Worm (Caenorhabditis elegans) whole organism, late embryonic: ENCODE results near the gene sir-2.1.

Experiments
- C08G9.2 ChIP-seq: sonication (generic microtip); optimal IDR thresholded peaks from 2 replicates; lab custom pipeline; 2016; ENCODE audit warnings: mild to moderate bottlenecking, missing genetic modification characterization, moderate library complexity, missing compliant biosample characterization
- F13H6.1 ChIP-seq: sonication (generic microtip); optimal IDR thresholded peaks from 2 replicates; lab custom pipeline; 2016; ENCODE audit warnings: missing genetic modification characterization, missing compliant biosample characterization
- K09A11.1 ChIP-seq: sonication (generic microtip); optimal IDR thresholded peaks from 2 replicates; lab custom pipeline; 2017; ENCODE audit warnings: antibody characterized with exemption, mild to moderate bottlenecking, missing genetic modification characterization, missing compliant biosample characterization; ENCODE audit not compliant: insufficient read depth
- ahr-1 ChIP-seq: sonication (generic microtip); optimal IDR thresholded peaks from 2 replicates; lab custom pipeline; 2016; ENCODE audit warnings: missing genetic modification characterization, missing compliant biosample characterization
- ama-1 ChIP-seq: fragments of 150-350 bp; optimal IDR thresholded peaks from 2 replicates; lab custom pipeline; 2014
- ceh-18 ChIP-seq: sonication (generic microtip); optimal IDR thresholded peaks from 2 replicates; lab custom pipeline; 2016; ENCODE audit warnings: missing genetic modification characterization, missing compliant biosample characterization
- ceh-19 ChIP-seq: fragments of 200-800 bp; sonication (Bioruptor generic); optimal IDR thresholded peaks from 2 replicates; lab custom pipeline; 2018; ENCODE audit warnings: mild to moderate bottlenecking, missing genetic modification characterization, missing compliant biosample characterization
- ceh-2 ChIP-seq: sonication (generic microtip); optimal IDR thresholded peaks from 2 replicates; lab custom pipeline; 2016; ENCODE audit warnings: missing genotype, missing genetic modification characterization, missing compliant biosample characterization
- ceh-24 ChIP-seq: sonication (generic microtip); optimal IDR thresholded peaks from 2 replicates; lab custom pipeline; 2016; ENCODE audit warnings: mild to moderate bottlenecking, missing genetic modification characterization, missing compliant biosample characterization
- ceh-30 ChIP-seq: fragments of 150-350 bp; optimal IDR thresholded peaks from 2 replicates; lab custom pipeline; 2014; ENCODE audit warnings: missing biosample characterization, missing genetic modification characterization
- ceh-31 ChIP-seq: sonication (generic microtip); optimal IDR thresholded peaks from 2 replicates; lab custom pipeline; 2016; ENCODE audit warnings: missing genetic modification characterization, missing compliant biosample characterization
- ceh-34 ChIP-seq: sonication (generic microtip); optimal IDR thresholded peaks from 2 replicates; lab custom pipeline; 2016; ENCODE audit warnings: mild to moderate bottlenecking, missing genetic modification characterization, missing compliant biosample characterization
- ceh-45 ChIP-seq: fragments of 200-800 bp; sonication (Bioruptor generic); IDR thresholded peaks from 2 replicates; pipeline ENCODE4 v1.3.6; 2022; ENCODE audit warnings: missing genetic modification reagents, missing genetic modification characterization, missing compliant biosample characterization
- ceh-48 ChIP-seq: sonication (generic microtip); optimal IDR thresholded peaks from 2 replicates; lab custom pipeline; 2016; ENCODE audit warnings: missing genetic modification characterization, inconsistent platforms, missing compliant biosample characterization
- che-1 ChIP-seq: sonication (generic microtip); optimal IDR thresholded peaks from 2 replicates; lab custom pipeline; 2016; ENCODE audit warnings: mild to moderate bottlenecking, missing genetic modification characterization, missing compliant biosample characterization
- dmd-4 ChIP-seq: sonication (generic microtip); optimal IDR thresholded peaks from 2 replicates; lab custom pipeline; 2016; ENCODE audit warnings: borderline replicate concordance, missing genetic modification characterization, missing compliant biosample characterization
- dve-1 ChIP-seq: sonication (generic microtip); optimal IDR thresholded peaks from 2 replicates; lab custom pipeline; 2017; ENCODE audit warnings: antibody characterized with exemption, mild to moderate bottlenecking, missing genetic modification characterization, missing compliant biosample characterization
- elt-2 ChIP-seq: sonication (generic microtip); optimal IDR thresholded peaks from 2 replicates; lab custom pipeline; 2016; ENCODE audit warnings: missing genetic modification reagents, missing genetic modification characterization, missing compliant biosample characterization
- elt-4 ChIP-seq: sonication (generic microtip); optimal IDR thresholded peaks from 2 replicates; lab custom pipeline; 2016; ENCODE audit warnings: missing genetic modification characterization, missing compliant biosample characterization
- ets-4 ChIP-seq: sonication (generic microtip); optimal IDR thresholded peaks from 2 replicates; lab custom pipeline; 2016; ENCODE audit warnings: missing genetic modification characterization, missing compliant biosample characterization
- eyg-1 ChIP-seq: sonication (generic microtip); optimal IDR thresholded peaks from 2 replicates; lab custom pipeline; 2016; ENCODE audit warnings: missing genotype, missing genetic modification characterization, missing compliant biosample characterization
- fax-1 ChIP-seq: sonication (generic microtip); optimal IDR thresholded peaks from 2 replicates; lab custom pipeline; 2016; ENCODE audit warnings: missing genotype, missing genetic modification characterization, missing compliant biosample characterization
- fkh-6 ChIP-seq: sonication (generic microtip); optimal IDR thresholded peaks from 2 replicates; lab custom pipeline; 2016; ENCODE audit warnings: missing genetic modification characterization, missing compliant biosample characterization
- gmeb-2 ChIP-seq: sonication (generic microtip); optimal IDR thresholded peaks from 2 replicates; lab custom pipeline; 2016; ENCODE audit warnings: missing genetic modification characterization, inconsistent platforms, missing compliant biosample characterization
- hlh-13 ChIP-seq: fragments of 200-800 bp; sonication (Bioruptor generic); optimal IDR thresholded peaks from 2 replicates; lab custom pipeline; 2018; ENCODE audit warnings: mild to moderate bottlenecking, missing genetic modification characterization, missing compliant biosample characterization
- hlh-15 ChIP-seq: sonication (generic microtip); optimal IDR thresholded peaks from 2 replicates; lab custom pipeline; 2016; ENCODE audit warnings: missing genetic modification characterization, missing compliant biosample characterization
- hlh-30 ChIP-seq: sonication (generic microtip); optimal IDR thresholded peaks from 2 replicates; lab custom pipeline; 2017; ENCODE audit warnings: antibody characterized with exemption, missing genetic modification characterization, missing compliant biosample characterization; ENCODE audit not compliant: insufficient read depth
- lim-6 ChIP-seq: sonication (generic microtip); optimal IDR thresholded peaks from 2 replicates; lab custom pipeline; 2016; ENCODE audit warnings: missing genetic modification characterization, missing compliant biosample characterization
- lin-11 ChIP-seq: fragments of 200-800 bp; sonication (Bioruptor generic); optimal IDR thresholded peaks from 2 replicates; lab custom pipeline; 2018; ENCODE audit warnings: mild to moderate bottlenecking, missing genetic modification characterization, missing compliant biosample characterization
- mec-3 ChIP-seq: sonication (generic microtip); optimal IDR thresholded peaks from 2 replicates; lab custom pipeline; 2016; ENCODE audit warnings: borderline replicate concordance, missing genetic modification characterization, missing compliant biosample characterization
- nfya-1 ChIP-seq: sonication (generic microtip); optimal IDR thresholded peaks from 2 replicates; lab custom pipeline; 2017; ENCODE audit warnings: missing genetic modification characterization, mild to moderate bottlenecking, missing compliant biosample characterization, antibody characterized with exemption, moderate library complexity
- npax-4 ChIP-seq: sonication (generic microtip); optimal IDR thresholded peaks from 2 replicates; lab custom pipeline; 2016; ENCODE audit warnings: missing genetic modification characterization, missing compliant biosample characterization
- pat-9 ChIP-seq: fragments of 200-800 bp; sonication (Bioruptor generic); optimal IDR thresholded peaks from 2 replicates; lab custom pipeline; 2018; ENCODE audit warnings: mild to moderate bottlenecking, missing genetic modification characterization, moderate library complexity, missing compliant biosample characterization
- pax-1 ChIP-seq: fragments of 150-350 bp; optimal IDR thresholded peaks from 2 replicates; lab custom pipeline; 2014; ENCODE audit warnings: missing biosample characterization, missing genetic modification characterization
- pha-4 ChIP-seq: fragments of 150-350 bp; optimal IDR thresholded peaks from 2 replicates; lab custom pipeline; 2018; ENCODE audit warnings: missing biosample characterization, missing genetic modification reagents, missing genetic modification characterization
- ref-2 ChIP-seq: sonication (generic microtip); optimal IDR thresholded peaks from 2 replicates; lab custom pipeline; 2016; ENCODE audit warnings: missing genetic modification characterization, missing compliant biosample characterization
- rnt-1 ChIP-seq: sonication (generic microtip); optimal IDR thresholded peaks from 2 replicates; lab custom pipeline; 2016; ENCODE audit warnings: missing genetic modification characterization, missing compliant biosample characterization
- sdc-2 ChIP-seq: sonication (generic microtip); optimal IDR thresholded peaks from 2 replicates; lab custom pipeline; 2016; ENCODE audit warnings: missing genotype, missing genetic modification characterization, missing compliant biosample characterization
- sox-2 ChIP-seq: fragments of 200-800 bp; sonication (Bioruptor generic); IDR thresholded peaks from 2 replicates; pipeline ENCODE4 v1.3.6; 2022; ENCODE audit warnings: missing genetic modification reagents, missing genetic modification characterization, missing compliant biosample characterization
- sox-4 ChIP-seq: sonication (generic microtip); optimal IDR thresholded peaks from 2 replicates; lab custom pipeline; 2017; ENCODE audit warnings: mild to moderate bottlenecking, missing genetic modification characterization, inconsistent platforms, missing compliant biosample characterization
- tbx-2 ChIP-seq: sonication (generic microtip); optimal IDR thresholded peaks from 2 replicates; lab custom pipeline; 2016; ENCODE audit warnings: missing genetic modification characterization, missing compliant biosample characterization
- tbx-7 ChIP-seq: sonication (generic microtip); optimal IDR thresholded peaks from 2 replicates; lab custom pipeline; 2016; ENCODE audit warnings: missing genotype, missing genetic modification characterization, missing compliant biosample characterization
- unc-3 ChIP-seq, 2 experiments: fragments of 200-800 bp in 1 of 2; sonication (Bioruptor generic) in 1 of 2; sonication (generic microtip) in 1 of 2; conservative IDR thresholded peaks in 1 of 2; optimal IDR thresholded peaks in 1 of 2; 2 replicates each; pipeline versions ENCODE4 v1.3.6 to Lab custom; 2016 to 2022; ENCODE audit warnings: missing compliant biosample characterization in 2 of 2, missing genetic modification characterization in 2 of 2, missing genetic modification reagents in 1 of 2
- unc-42 ChIP-seq: sonication (generic microtip); optimal IDR thresholded peaks from 2 replicates; lab custom pipeline; 2016; ENCODE audit warnings: missing genotype, missing genetic modification characterization, missing compliant biosample characterization
- unc-55 ChIP-seq: sonication (generic microtip); optimal IDR thresholded peaks from 2 replicates; lab custom pipeline; 2017; ENCODE audit warnings: missing biosample characterization, missing genetic modification reagents, missing genetic modification characterization
- unc-86 ChIP-seq: sonication (generic microtip); optimal IDR thresholded peaks from 2 replicates; lab custom pipeline; 2016; ENCODE audit warnings: missing genetic modification characterization, missing compliant biosample characterization
- ztf-16 ChIP-seq: sonication (generic microtip); optimal IDR thresholded peaks from 2 replicates; lab custom pipeline; 2017; ENCODE audit warnings: missing genetic modification characterization, missing compliant biosample characterization

sir-2.1 gene

ce11 chrIV:10380626-10381025, 14.6 kb upstream of the sir-2.1 start:
- TF ChIP-seq gmeb-2 (tag; lab: Kevin White, UChicago): no peak
- TF ChIP-seq ama-1 (lab: Kevin White, UChicago): no peak
- peak; percentile 93 for TF ChIP-seq ceh-48
- TF ChIP-seq sdc-2 (tag; lab: Kevin White, UChicago): no peak
- peak; percentile 4 for TF ChIP-seq ets-4 (tag; lab: Kevin White, UChicago)
- peak; percentile 39 for TF ChIP-seq ref-2 (tag; lab: Kevin White, UChicago)
- no peak for TF ChIP-seq K09A11.1
- peak; percentile 7 for TF ChIP-seq elt-2
- no peak for TF ChIP-seq che-1
- peak; percentile 49 for TF ChIP-seq unc-55
- TF ChIP-seq tbx-2: peak; percentile 24
- TF ChIP-seq ceh-31 (tag; lab: Kevin White, UChicago): peak; percentile 57
- TF ChIP-seq rnt-1 (tag; lab: Kevin White, UChicago): peak; percentile 71
- TF ChIP-seq elt-4 (tag; lab: Kevin White, UChicago): no peak
- TF ChIP-seq nfya-1 (tag; lab: Kevin White, UChicago): peak; percentile 48
- peak; percentile 41 for TF ChIP-seq unc-42
- peak; percentile 80 for TF ChIP-seq ceh-34
- peak; percentile 2 for TF ChIP-seq ceh-2 (tag; lab: Kevin White, UChicago)
- peak; percentile 98 for TF ChIP-seq hlh-30 (tag; lab: Kevin White, UChicago)

DNA sequence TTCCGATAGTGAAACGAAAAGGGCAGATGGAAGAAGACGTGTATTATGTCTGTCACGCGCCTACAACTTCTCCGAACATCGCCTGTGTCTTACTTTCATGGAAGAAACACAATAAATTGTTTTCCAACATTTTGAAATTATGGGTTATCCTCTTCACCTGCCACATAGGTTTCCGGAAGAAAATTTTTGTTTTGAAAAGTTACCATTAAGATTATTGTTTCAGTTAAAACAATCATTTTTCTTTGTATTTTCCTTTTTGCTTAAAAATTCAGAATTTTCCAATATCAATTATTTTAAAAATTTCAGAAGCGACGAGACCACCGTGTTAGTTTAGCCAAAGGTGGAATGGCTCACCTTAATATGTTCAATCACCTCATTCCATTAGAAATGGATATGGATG, 8.6 kb upstream of the sir-2.1 start, which contains the start of gene mask-1:
mask-1 (plus strand) TSS at position 301 of the 400 bp plus-strand sequence.
- TF ChIP-seq ceh-48: no peak
- TF ChIP-seq ama-1 (lab: Kevin White, UChicago): no peak
- TF ChIP-seq hlh-15 (tag; lab: Kevin White, UChicago): no peak
- TF ChIP-seq sox-2 (GFP tag; lab: Robert Waterston, UW): no peak
- TF ChIP-seq npax-4 (tag; lab: Kevin White, UChicago): no peak
- no peak for TF ChIP-seq pat-9 (tag; lab: Kevin White, UChicago)
- TF ChIP-seq lim-6 (tag; lab: Kevin White, UChicago): no peak
- no peak for TF ChIP-seq F13H6.1 (tag; lab: Kevin White, UChicago)
- no peak for TF ChIP-seq lin-11 (tag; lab: Kevin White, UChicago)
- no peak for TF ChIP-seq ceh-18
- no peak for TF ChIP-seq ceh-24 (tag; lab: Kevin White, UChicago)
- no peak for TF ChIP-seq unc-3 (GFP tag; conservative IDR thresholded peaks at IDR 0.05; lab: Robert Waterston, UW)
- no peak for TF ChIP-seq unc-3 (tag; optimal IDR thresholded peaks at IDR 0.05; lab: Kevin White, UChicago)
- TF ChIP-seq gmeb-2 (tag; lab: Kevin White, UChicago): no peak
- TF ChIP-seq sox-4 (tag; lab: Kevin White, UChicago): no peak
- no peak for TF ChIP-seq eyg-1 (tag; lab: Kevin White, UChicago)
- no peak for TF ChIP-seq ahr-1
- TF ChIP-seq hlh-13 (GFP tag; lab: Kevin White, UChicago): no peak
- TF ChIP-seq pax-1 (tag; lab: Kevin White, UChicago): no peak
- TF ChIP-seq hlh-30 (tag; lab: Kevin White, UChicago): no peak
- no peak for TF ChIP-seq fkh-6 (tag; lab: Kevin White, UChicago)
- TF ChIP-seq, all 69 proteins: peak for 0

DNA sequence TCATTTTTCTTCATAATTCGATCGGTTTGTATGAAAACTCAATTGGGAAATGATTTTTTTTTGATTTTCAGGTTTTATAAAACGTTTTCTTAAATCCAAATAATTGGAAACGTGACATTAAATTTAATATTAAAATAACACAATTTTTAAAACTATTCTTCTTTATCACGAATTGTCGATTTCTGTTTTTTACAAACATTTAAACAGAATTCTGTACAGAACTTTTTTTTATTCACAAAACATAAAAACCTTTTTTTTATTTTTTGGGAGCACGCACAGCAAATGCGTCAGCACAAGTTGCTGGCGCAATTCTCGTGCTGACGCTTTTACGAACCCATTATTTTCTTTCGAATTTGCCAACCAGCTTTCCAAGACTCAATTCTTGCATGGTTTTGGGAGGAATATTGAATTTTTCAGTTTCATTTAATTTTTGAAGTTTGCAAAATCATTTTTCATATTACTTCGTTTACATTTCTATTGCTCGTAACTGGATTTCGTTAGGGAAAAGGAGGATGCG, 7.8 kb upstream of the sir-2.1 start, which contains the start of gene mpz-5:
mpz-5 (minus strand) TSS at position 51 of the 517 bp plus-strand sequence.
- TF ChIP-seq tbx-7 (tag; lab: Kevin White, UChicago) (no peak), dve-1 (tag; lab: Kevin White, UChicago) (peak; percentile 20), mec-3 (tag; lab: Kevin White, UChicago) (no peak), sox-2 (GFP tag; lab: Robert Waterston, UW) (no peak), pha-4 (tag; lab: Kevin White, UChicago) (no peak), ceh-19 (GFP tag; lab: Kevin White, UChicago) (no peak), ztf-16 (tag; lab: Kevin White, UChicago) (peak; percentile 7), ceh-45 (GFP tag; lab: Robert Waterston, UW) (no peak), tbx-2 (peak; percentile 6), elt-2 (peak; percentile 34), ceh-30 (tag; lab: Kevin White, UChicago) (no peak), ceh-34 (peak; percentile 10), ahr-1 (no peak), fax-1 (tag; lab: Kevin White, UChicago) (peak; percentile 38), lin-11 (tag; lab: Kevin White, UChicago) (peak; percentile 9), sox-4 (tag; lab: Kevin White, UChicago) (peak; percentile 6), ceh-2 (tag; lab: Kevin White, UChicago) (no peak), gmeb-2 (tag; lab: Kevin White, UChicago) (no peak), C08G9.2 (tag; lab: Kevin White, UChicago) (no peak), unc-86 (peak; percentile 19), lim-6 (tag; lab: Kevin White, UChicago) (no peak), dmd-4 (tag; lab: Kevin White, UChicago) (no peak), nfya-1 (tag; lab: Kevin White, UChicago) (peak; percentile 40), rnt-1 (tag; lab: Kevin White, UChicago) (no peak), ceh-31 (tag; lab: Kevin White, UChicago) (peak; percentile 30), hlh-13 (GFP tag; lab: Kevin White, UChicago) (no peak)
